Worm (Caenorhabditis elegans) whole organism, L4 larva: ENCODE data around the gene srg-41.

Source experiments
- ama-1 ChIP-seq: fragments of 150-350 bp; optimal IDR thresholded peaks from 2 replicates; lab custom pipeline; 2014; ENCODE audit warnings: inconsistent platforms, mixed read lengths
- hlh-11 ChIP-seq: fragments of 200-800 bp; sonication (Bioruptor generic); optimal IDR thresholded peaks from 2 replicates; lab custom pipeline; 2018; ENCODE audit warnings: mild to moderate bottlenecking, missing genetic modification characterization, missing compliant biosample characterization
- unc-62 ChIP-seq, 3 experiments: fragments of 150-350 bp in 1 of 3; sonication (generic microtip); optimal IDR thresholded peaks in 2 of 3; peaks in 1 of 3; 1 replicate in 1 of 3; 2 replicates in 2 of 3; lab custom pipeline; 2014 to 2017; ENCODE audit warnings: missing biosample characterization in 3 of 3, missing genetic modification characterization in 3 of 3, missing genetic modification reagents in 3 of 3, missing genotype in 1 of 3

DNA sequence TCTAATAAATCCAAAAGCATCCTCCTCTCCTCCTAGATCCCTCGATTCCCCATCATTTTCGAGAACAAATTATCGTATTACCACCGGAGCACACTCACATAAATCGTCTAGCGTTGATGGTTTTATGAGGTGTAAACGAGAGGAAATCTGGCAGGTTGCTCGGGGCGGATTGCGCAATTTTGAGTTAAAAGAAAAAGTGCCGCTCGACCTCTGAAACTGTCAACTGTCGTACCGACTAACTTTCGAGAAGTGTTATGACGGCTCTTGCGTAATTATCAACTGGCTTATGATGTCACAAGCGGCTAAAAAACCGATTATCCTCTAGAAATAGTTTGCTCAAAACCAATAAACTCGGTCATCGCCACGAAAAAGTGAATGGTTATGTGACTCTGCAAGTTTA, 44.8 kb upstream of the srg-41 start:
- TF ChIP-seq ama-1: no peak
- TF ChIP-seq unc-62 (GFP tag; optimal IDR thresholded peaks at IDR 0.05 in 1 of 2; lab: Kevin White, UChicago): no peak
- no peak for TF ChIP-seq unc-62 (tag; optimal IDR thresholded peaks at IDR 0.05; lab: Kevin White, UChicago)
- no peak for TF ChIP-seq hlh-11 (tag; lab: Kevin White, UChicago)
